Fruit fly (Drosophila melanogaster) whole organism, embryonic: ENCODE results near the gene mRpL39.

Source experiments
- Atf-2 ChIP-seq: fragments of 200-800 bp; sonication (Bioruptor generic); optimal IDR thresholded peaks from 2 replicates; lab custom pipeline; 2016; ENCODE audit warnings: missing biosample characterization, missing genetic modification characterization
- Blimp-1 ChIP-seq: fragments of 200-800 bp; sonication (Bioruptor generic); optimal IDR thresholded peaks from 3 replicates; lab custom pipeline; 2018; ENCODE audit warnings: missing biosample characterization, missing genetic modification characterization, mild to moderate bottlenecking, moderate library complexity, missing genetic modification reagents
- C15 ChIP-seq: fragments of 200-800 bp; sonication (Bioruptor generic); IDR thresholded peaks from 3 replicates; pipeline ENCODE4 v1.3.6; 2022; ENCODE audit warnings: missing biosample characterization, missing genetic modification characterization
- CG11504 ChIP-seq: fragments of 200-800 bp; sonication (Bioruptor generic); optimal IDR thresholded peaks from 3 replicates; lab custom pipeline; 2019; ENCODE audit warnings: missing biosample characterization, mild to moderate bottlenecking, missing genetic modification characterization, moderate library complexity
- CG11723 ChIP-seq: fragments of 200-800 bp; sonication (Bioruptor generic); optimal IDR thresholded peaks from 2 replicates; lab custom pipeline; 2017; ENCODE audit warnings: missing biosample characterization, mild to moderate bottlenecking, missing genetic modification characterization
- CG13287 ChIP-seq: fragments of 200-800 bp; sonication (Bioruptor generic); IDR thresholded peaks from 2 replicates; pipeline ENCODE4 v1.3.6; 2022; ENCODE audit warnings: missing biosample characterization, missing genetic modification characterization; ENCODE audit not compliant: partially characterized antibody
- CG14050 ChIP-seq: fragments of 200-800 bp; sonication (Bioruptor generic); IDR thresholded peaks from 3 replicates; pipeline ENCODE4 v1.3.6; 2022; ENCODE audit warnings: missing biosample characterization, missing genetic modification characterization
- CG14710 ChIP-seq: fragments of 200-800 bp; sonication (Bioruptor generic); optimal IDR thresholded peaks from 3 replicates; lab custom pipeline; 2019; ENCODE audit warnings: missing biosample characterization, mild to moderate bottlenecking, missing genetic modification characterization, moderate library complexity
- CG14965 ChIP-seq: fragments of 200-800 bp; sonication (Bioruptor generic); optimal IDR thresholded peaks from 2 replicates; lab custom pipeline; 2016; ENCODE audit warnings: missing biosample characterization, missing genetic modification characterization, borderline replicate concordance
- CG15514 ChIP-seq: fragments of 200-800 bp; sonication (Bioruptor generic); optimal IDR thresholded peaks from 3 replicates; lab custom pipeline; 2017; ENCODE audit warnings: missing biosample characterization, missing genetic modification characterization, mild to moderate bottlenecking, moderate library complexity, missing genetic modification reagents
- CG16779 ChIP-seq: fragments of 200-800 bp; sonication (Bioruptor generic); IDR thresholded peaks from 2 replicates; pipeline ENCODE4 v1.3.6; 2022; ENCODE audit warnings: missing biosample characterization, missing genetic modification characterization
- CG16813 ChIP-seq: fragments of 200-800 bp; sonication (Bioruptor generic); IDR thresholded peaks from 3 replicates; pipeline ENCODE4 v1.3.6; 2022; ENCODE audit warnings: missing biosample characterization, missing genetic modification characterization; ENCODE audit not compliant: partially characterized antibody
- CG18011 ChIP-seq: fragments of 200-800 bp; sonication (Bioruptor generic); optimal IDR thresholded peaks from 2 replicates; lab custom pipeline; 2017; ENCODE audit warnings: missing biosample characterization, missing genetic modification characterization, mild to moderate bottlenecking, moderate library complexity, missing genotype
- CG18262 ChIP-seq: fragments of 200-800 bp; optimal IDR thresholded peaks from 3 replicates; lab custom pipeline; 2019; ENCODE audit warnings: missing biosample characterization, mild to moderate bottlenecking, missing genetic modification characterization, moderate library complexity
- CG2199 ChIP-seq: fragments of 200-800 bp; sonication (Bioruptor generic); IDR thresholded peaks from 3 replicates; pipeline ENCODE4 v1.3.6; 2022; ENCODE audit warnings: missing biosample characterization, missing genetic modification characterization
- CG2678 ChIP-seq: fragments of 200-800 bp; sonication (Bioruptor generic); optimal IDR thresholded peaks from 3 replicates; lab custom pipeline; 2019; ENCODE audit warnings: missing biosample characterization, mild to moderate bottlenecking, missing genetic modification characterization, moderate library complexity
- CG2712 ChIP-seq: fragments of 200-800 bp; optimal IDR thresholded peaks from 3 replicates; lab custom pipeline; 2019; ENCODE audit warnings: missing biosample characterization, mild to moderate bottlenecking, missing genetic modification characterization, moderate library complexity
- CG32772 ChIP-seq: fragments of 200-800 bp; sonication (Bioruptor generic); IDR thresholded peaks from 2 replicates; pipeline ENCODE4 v1.3.6; 2022; ENCODE audit warnings: missing biosample characterization, missing genetic modification characterization
- CG34224 ChIP-seq: fragments of 200-800 bp; sonication (Bioruptor generic); IDR thresholded peaks from 3 replicates; pipeline ENCODE4 v1.3.6; 2022; ENCODE audit warnings: missing biosample characterization, missing genetic modification characterization; ENCODE audit not compliant: partially characterized antibody
- CG3847 ChIP-seq: fragments of 200-800 bp; sonication (Bioruptor generic); IDR thresholded peaks from 2 replicates; pipeline ENCODE4 v1.3.6; 2022; ENCODE audit warnings: missing biosample characterization, missing genetic modification characterization
- CG6854 ChIP-seq: fragments of 200-800 bp; sonication (Bioruptor generic); optimal IDR thresholded peaks from 3 replicates; lab custom pipeline; 2017; ENCODE audit warnings: missing biosample characterization, mild to moderate bottlenecking, missing genetic modification characterization
- CG7786 ChIP-seq: fragments of 200-800 bp; sonication (Bioruptor generic); optimal IDR thresholded peaks from 2 replicates; lab custom pipeline; 2016; ENCODE audit warnings: missing biosample characterization, missing genetic modification characterization
- CG8924 ChIP-seq: fragments of 200-800 bp; optimal IDR thresholded peaks from 3 replicates; lab custom pipeline; 2019; ENCODE audit warnings: missing biosample characterization, mild to moderate bottlenecking, missing genetic modification characterization, moderate library complexity
- CG9876 ChIP-seq: fragments of 200-800 bp; sonication (Bioruptor generic); optimal IDR thresholded peaks from 2 replicates; lab custom pipeline; 2016; ENCODE audit warnings: missing biosample characterization, missing genetic modification characterization
- CTCF ChIP-seq: fragments of 200-800 bp; sonication (Bioruptor generic); optimal IDR thresholded peaks from 2 replicates; lab custom pipeline; 2017; ENCODE audit warnings: missing biosample characterization, mild to moderate bottlenecking, missing genetic modification characterization, moderate library complexity
- Dll ChIP-seq: fragments of 200-800 bp; sonication (Bioruptor generic); IDR thresholded peaks from 4 replicates; pipeline ENCODE4 v1.3.6; 2022; ENCODE audit warnings: missing biosample characterization, missing genetic modification characterization; ENCODE audit not compliant: partially characterized antibody
- Gug ChIP-seq: fragments of 200-800 bp; sonication (Bioruptor generic); IDR thresholded peaks from 4 replicates; pipeline ENCODE4 v1.3.6; 2022; ENCODE audit warnings: missing biosample characterization, missing genetic modification characterization
- Hand ChIP-seq: fragments of 200-800 bp; sonication (Bioruptor generic); optimal IDR thresholded peaks from 2 replicates; lab custom pipeline; 2017; ENCODE audit warnings: mild to moderate bottlenecking, missing biosample characterization, missing genetic modification reagents, missing genetic modification characterization
- Hey ChIP-seq: fragments of 200-800 bp; sonication (Bioruptor generic); optimal IDR thresholded peaks from 3 replicates; lab custom pipeline; 2018; ENCODE audit warnings: missing biosample characterization, mild to moderate bottlenecking, missing genetic modification characterization
- Meics ChIP-seq: fragments of 200-800 bp; sonication (Bioruptor generic); optimal IDR thresholded peaks from 2 replicates; lab custom pipeline; 2017; ENCODE audit warnings: missing biosample characterization, mild to moderate bottlenecking, missing genetic modification characterization
- NC2β ChIP-seq: fragments of 200-800 bp; sonication (Bioruptor generic); optimal IDR thresholded peaks from 2 replicates; lab custom pipeline; 2016; ENCODE audit warnings: missing biosample characterization, missing genetic modification characterization
- NK7.1 ChIP-seq: fragments of 200-800 bp; sonication (Bioruptor generic); optimal IDR thresholded peaks from 3 replicates; lab custom pipeline; 2016; ENCODE audit warnings: missing biosample characterization, missing genetic modification characterization
- Nf-YC ChIP-seq: fragments of 200-800 bp; optimal IDR thresholded peaks from 3 replicates; lab custom pipeline; 2019; ENCODE audit warnings: missing biosample characterization, mild to moderate bottlenecking, missing genetic modification characterization, moderate library complexity
- NfI ChIP-seq: fragments of 200-800 bp; sonication (Bioruptor generic); optimal IDR thresholded peaks from 3 replicates; lab custom pipeline; 2018; ENCODE audit warnings: missing biosample characterization, mild to moderate bottlenecking, missing genetic modification characterization, moderate library complexity
- PHDP ChIP-seq: fragments of 200-800 bp; sonication (Bioruptor generic); optimal IDR thresholded peaks from 3 replicates; lab custom pipeline; 2018; ENCODE audit warnings: missing biosample characterization, mild to moderate bottlenecking, missing genetic modification characterization, moderate library complexity
- Usf ChIP-seq: fragments of 200-800 bp; sonication (Bioruptor generic); optimal IDR thresholded peaks from 2 replicates; lab custom pipeline; 2017; ENCODE audit warnings: missing genotype, missing biosample characterization, missing genetic modification characterization
- ato ChIP-seq: fragments of 200-800 bp; sonication (Bioruptor generic); IDR thresholded peaks from 2 replicates; pipeline ENCODE4 v1.3.6; 2022; ENCODE audit warnings: missing biosample characterization, missing genetic modification characterization; ENCODE audit not compliant: partially characterized antibody
- az2 ChIP-seq: fragments of 200-800 bp; sonication (Bioruptor generic); optimal IDR thresholded peaks from 3 replicates; lab custom pipeline; 2016; ENCODE audit warnings: missing biosample characterization, missing genetic modification characterization
- cato ChIP-seq: fragments of 200-800 bp; sonication (Bioruptor generic); optimal IDR thresholded peaks from 2 replicates; lab custom pipeline; 2016; ENCODE audit warnings: missing biosample characterization, missing genetic modification characterization, borderline replicate concordance
- caup ChIP-seq: fragments of 200-800 bp; sonication (Bioruptor generic); optimal IDR thresholded peaks from 3 replicates; lab custom pipeline; 2017; ENCODE audit warnings: missing biosample characterization, mild to moderate bottlenecking, missing genetic modification characterization, moderate library complexity; ENCODE audit not compliant: severe bottlenecking
- dmrt99B ChIP-seq: fragments of 200-800 bp; sonication (Bioruptor generic); optimal IDR thresholded peaks from 2 replicates; lab custom pipeline; 2018; ENCODE audit warnings: missing biosample characterization, mild to moderate bottlenecking, missing genetic modification characterization, moderate library complexity
- eve ChIP-seq, 2 experiments: fragments of >200 bp; optimal IDR thresholded peaks; 2 replicates each; lab custom pipeline; 2017; ENCODE audit warnings: missing biosample characterization in 2 of 2, missing genetic modification characterization in 2 of 2
- fd3F ChIP-seq: fragments of 200-800 bp; sonication (Bioruptor generic); optimal IDR thresholded peaks from 2 replicates; lab custom pipeline; 2018; ENCODE audit warnings: missing biosample characterization, mild to moderate bottlenecking, missing genetic modification characterization, moderate library complexity
- gcm ChIP-seq: fragments of 200-800 bp; sonication (Bioruptor generic); optimal IDR thresholded peaks from 2 replicates; lab custom pipeline; 2019; ENCODE audit warnings: missing biosample characterization, mild to moderate bottlenecking, missing genetic modification characterization, moderate library complexity
- gfzf ChIP-seq: fragments of 200-800 bp; sonication (Bioruptor generic); optimal IDR thresholded peaks from 2 replicates; lab custom pipeline; 2016; ENCODE audit warnings: missing biosample characterization, mild to moderate bottlenecking, missing genetic modification characterization, moderate library complexity
- grn ChIP-seq: fragments of 200-800 bp; sonication (Bioruptor generic); optimal IDR thresholded peaks from 3 replicates; lab custom pipeline; 2017; ENCODE audit warnings: missing biosample characterization, missing genetic modification characterization
- hb ChIP-seq: fragments of 200-800 bp; sonication (Bioruptor generic); IDR thresholded peaks from 3 replicates; pipeline ENCODE4 v1.3.6; 2022; ENCODE audit warnings: missing biosample characterization, missing genetic modification characterization; ENCODE audit not compliant: partially characterized antibody
- pan ChIP-seq, 4 experiments: fragments of >200 bp in 3 of 4; fragments of 200-800 bp in 1 of 4; sonication (Bioruptor generic) in 1 of 4; optimal IDR thresholded peaks in 3 of 4; IDR thresholded peaks in 1 of 4; 2 replicates each; pipeline versions ENCODE4 v1.3.6 to Lab custom; 2017 to 2022; ENCODE audit warnings: missing biosample characterization in 2 of 4, missing genetic modification characterization in 2 of 4, mixed read lengths in 1 of 4
- sima ChIP-seq: fragments of 200-800 bp; sonication (Bioruptor generic); optimal IDR thresholded peaks from 2 replicates; lab custom pipeline; 2016; ENCODE audit warnings: missing biosample characterization, missing genetic modification characterization
- slbo ChIP-seq: fragments of 200-800 bp; sonication (Bioruptor generic); IDR thresholded peaks from 2 replicates; pipeline ENCODE4 v1.3.6; 2022; ENCODE audit warnings: missing biosample characterization, missing genetic modification characterization
- unc-4 ChIP-seq: fragments of 200-800 bp; sonication (Bioruptor generic); IDR thresholded peaks from 2 replicates; pipeline ENCODE4 v1.3.6; 2022; ENCODE audit warnings: missing biosample characterization, missing genetic modification characterization; ENCODE audit not compliant: partially characterized antibody

Gene mRpL39

DNA sequence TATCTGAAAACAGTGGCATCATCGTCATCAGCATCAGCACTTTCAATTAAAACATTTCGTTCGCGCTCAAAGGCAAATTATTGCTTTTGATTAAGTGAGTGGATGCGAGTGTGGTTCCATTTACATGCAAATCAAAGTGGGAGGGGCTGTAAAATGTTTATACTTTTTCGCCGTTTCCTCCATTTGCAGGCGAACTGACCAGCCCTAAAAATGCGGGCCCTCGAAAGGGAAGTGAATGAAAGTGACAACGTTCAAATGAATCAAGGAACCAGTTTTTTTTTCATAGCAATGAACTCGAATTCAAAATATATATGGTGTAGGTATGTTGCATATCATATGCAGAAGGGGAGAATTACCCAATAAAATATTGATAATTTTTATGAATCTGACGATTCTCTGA lies 11.1 kb upstream of the mRpL39 start:
- TF ChIP-seq Hand (GFP tag; lab: Kevin White, UChicago) (no peak), Usf (GFP tag; lab: Kevin White, UChicago) (no peak), CG8924 (tag; lab: Kevin White, UChicago) (no peak), Gug (no peak), eve (GFP tag; optimal IDR thresholded peaks at IDR 0.05; lab: Kevin White, UChicago) (peak in 1 of 2 experiments; percentile 20), CG2678 (no peak), Dll (GFP tag; lab: Robert Waterston, UW) (no peak), CG7786 (GFP tag; lab: Kevin White, UChicago) (no peak), NfI (GFP tag; lab: Kevin White, UChicago) (no peak), fd3F (GFP tag; lab: Kevin White, UChicago) (no peak), Blimp-1 (GFP tag; lab: Kevin White, UChicago) (peak; percentile 81), az2 (GFP tag; lab: Kevin White, UChicago) (no peak), Nf-YC (tag; lab: Kevin White, UChicago) (no peak), cato (GFP tag; lab: Kevin White, UChicago) (no peak), CG32772 (GFP tag; lab: Robert Waterston, UW) (no peak), CG2199 (GFP tag; lab: Robert Waterston, UW) (peak; percentile 17; the same call in 2 of the 3 replicates), CG9876 (no peak), Meics (no peak), CG18011 (GFP tag; lab: Kevin White, UChicago) (no peak), CG15514 (peak; percentile 16), CG6854 (GFP tag; lab: Kevin White, UChicago) (no peak), CG11504 (tag; lab: Kevin White, UChicago) (no peak), CG14965 (no peak), Hey (tag; lab: Kevin White, UChicago) (no peak), C15 (no peak), CG18262 (tag; lab: Kevin White, UChicago) (no peak), gcm (peak; percentile 66), CG11723 (GFP tag; lab: Kevin White, UChicago) (no peak), CG3847 (GFP tag; lab: Robert Waterston, UW) (no peak), PHDP (tag; lab: Kevin White, UChicago) (no peak), dmrt99B (tag; lab: Kevin White, UChicago) (no peak), grn (GFP tag; lab: Kevin White, UChicago) (no peak)

DNA sequence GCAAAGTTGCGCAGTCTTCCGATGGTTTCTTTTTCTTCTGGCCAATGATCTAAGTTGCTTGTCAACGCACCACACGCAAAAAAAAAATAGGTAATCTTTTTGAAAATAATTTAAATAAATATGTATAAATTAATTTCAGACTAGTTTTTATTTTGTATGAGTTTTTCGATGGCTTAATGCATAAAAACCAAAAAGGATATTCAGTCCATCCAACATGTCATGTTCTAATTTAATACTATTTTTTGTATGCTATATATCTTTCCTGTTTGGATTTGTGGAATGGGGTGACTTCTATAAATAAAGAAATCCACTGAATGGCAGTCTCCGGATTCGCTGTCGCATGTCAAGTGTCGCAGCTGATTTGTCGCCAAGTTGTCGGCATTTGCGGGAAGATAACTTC lies 10.2 kb upstream of the mRpL39 start:
- TF ChIP-seq CG14710 (tag; lab: Kevin White, UChicago) (no peak), CTCF (no peak), pan (optimal IDR thresholded peaks at IDR 0.05; lab: Kevin White, UChicago) (no peak), pan (GFP tag; optimal IDR thresholded peaks at IDR 0.05 in 1 of 2, IDR thresholded peaks at IDR 0.05 in 1 of 2) (no peak), CG34224 (GFP tag; lab: Robert Waterston, UW) (no peak), caup (GFP tag; lab: Kevin White, UChicago) (no peak), slbo (no peak), ato (GFP tag; lab: Robert Waterston, UW) (no peak), CG2712 (tag; lab: Kevin White, UChicago) (peak; percentile 11), NK7.1 (GFP tag; lab: Kevin White, UChicago) (no peak), hb (GFP tag; lab: Robert Waterston, UW) (no peak), gfzf (GFP tag; lab: Kevin White, UChicago) (no peak), CG13287 (GFP tag; lab: Robert Waterston, UW) (no peak), gcm (no peak), dmrt99B (tag; lab: Kevin White, UChicago) (peak; percentile 19), unc-4 (no peak), CG16813 (GFP tag; lab: Robert Waterston, UW) (no peak), Atf-2 (GFP tag; lab: Kevin White, UChicago) (no peak), CG14050 (no peak), CG16779 (no peak), NC2β (no peak), sima (no peak)
